Worm (Caenorhabditis elegans): ENCODE results near the gene T02G5.15.

ce11 chrII:7112780-7113179, 28.7 kb downstream of the T02G5.15 start, which contains the start of gene F10E7.6:
- TF ChIP-seq zip-2 (tag; optimal IDR thresholded peaks at IDR 0.05), result no peak
- no peak for TF ChIP-seq jun-1 (tag; optimal IDR thresholded peaks at IDR 0.05)
- TF ChIP-seq aly-2 (tag; optimal IDR thresholded peaks at IDR 0.05), result no peak
- no peak for TF ChIP-seq pha-4 (GFP tag; IDR thresholded peaks at IDR 0.05)
- TF ChIP-seq pha-4 (tag; optimal IDR thresholded peaks at IDR 0.05), result no peak
- no peak for TF ChIP-seq pqm-1 (tag; optimal IDR thresholded peaks at IDR 0.05)
- no peak for TF ChIP-seq nhr-10 (tag; optimal IDR thresholded peaks at IDR 0.05)
- no peak for TF ChIP-seq skn-1 (tag; optimal IDR thresholded peaks at IDR 0.05)
